Fruit fly (Drosophila melanogaster): ENCODE measurements around the gene CG4306.

The CG4306 gene

dm6 chr3L:18460317-18460912, 2.5 kb downstream of the CG4306 start (continued):
- no peak for TF ChIP-seq vfl (GFP tag; optimal IDR thresholded peaks at IDR 0.05)
- no peak for TF ChIP-seq sob (GFP tag; IDR thresholded peaks at IDR 0.05)
- no peak for TF ChIP-seq hkb (optimal IDR thresholded peaks at IDR 0.05)
- TF ChIP-seq hkb (GFP tag; IDR thresholded peaks at IDR 0.05): no peak
- TF ChIP-seq CG12071 (GFP tag; optimal IDR thresholded peaks at IDR 0.05): no peak
- peak; percentile 80 for TF ChIP-seq stwl (tag; optimal IDR thresholded peaks at IDR 0.05)
- peak; percentile 67 for TF ChIP-seq pita (GFP tag; optimal IDR thresholded peaks at IDR 0.05)
- no peak for TF ChIP-seq Hr51 (GFP tag; optimal IDR thresholded peaks at IDR 0.05)
- TF ChIP-seq knrl (GFP tag; IDR thresholded peaks at IDR 0.05; ENCODE audit: partially characterized antibody): peak; percentile 75
- TF ChIP-seq CG2199 (GFP tag; IDR thresholded peaks at IDR 0.05): peak; percentile 13; the same call in 1 of the 3 replicates
- TF ChIP-seq CG6654 (GFP tag; optimal IDR thresholded peaks at IDR 0.05): peak; percentile 100
- no peak for TF ChIP-seq dm (GFP tag; optimal IDR thresholded peaks at IDR 0.05)
- TF ChIP-seq CG31365 (tag; optimal IDR thresholded peaks at IDR 0.05): peak; percentile 96
- TF ChIP-seq CG6791 (GFP tag; IDR thresholded peaks at IDR 0.05; ENCODE audit: partially characterized antibody): no peak
- no peak for TF ChIP-seq toy (GFP tag; IDR thresholded peaks at IDR 0.05)
- TF ChIP-seq Dfd (GFP tag; optimal IDR thresholded peaks at IDR 0.05): peak in 1 of 2 experiments; percentile 38
- TF ChIP-seq h (optimal IDR thresholded peaks at IDR 0.05): no peak
- TF ChIP-seq CG7839 (tag; optimal IDR thresholded peaks at IDR 0.05): no peak
- no peak for TF ChIP-seq twi (tag; optimal IDR thresholded peaks at IDR 0.05)
- no peak for TF ChIP-seq CG1024 (GFP tag; IDR thresholded peaks at IDR 0.05)
- TF ChIP-seq Ssrp (tag; optimal IDR thresholded peaks at IDR 0.05): peak; percentile 11
- peak; percentile 55 for TF ChIP-seq Lhr (GFP tag; optimal IDR thresholded peaks at IDR 0.05)
- peak; percentile 22 for TF ChIP-seq Dp (GFP tag; optimal IDR thresholded peaks at IDR 0.05)
- peak; percentile 50 for TF ChIP-seq cad (GFP tag; optimal IDR thresholded peaks at IDR 0.05)
- TF ChIP-seq sc (optimal IDR thresholded peaks at IDR 0.05): no peak
- no peak for TF ChIP-seq sc (GFP tag; optimal IDR thresholded peaks at IDR 0.05)
- TF ChIP-seq CG11085 (GFP tag; IDR thresholded peaks at IDR 0.05): no peak
- no peak for TF ChIP-seq cg (GFP tag; optimal IDR thresholded peaks at IDR 0.05)
- TF ChIP-seq crp (GFP tag; optimal IDR thresholded peaks at IDR 0.05): peak in 1 of 2 experiments; percentile 83
- peak; percentile 60; the same call in 1 of the 2 replicates for TF ChIP-seq Bgb (GFP tag; IDR thresholded peaks at IDR 0.05; ENCODE audit: partially characterized antibody)
- TF ChIP-seq CG6175 (GFP tag; IDR thresholded peaks at IDR 0.05): no peak
- TF ChIP-seq CG2889 (GFP tag; IDR thresholded peaks at IDR 0.05): no peak
- TF ChIP-seq HLH4C (GFP tag; IDR thresholded peaks at IDR 0.05; ENCODE audit: partially characterized antibody): no peak
- TF ChIP-seq CG14710 (tag; optimal IDR thresholded peaks at IDR 0.05): no peak
- no peak for TF ChIP-seq dpn (GFP tag; optimal IDR thresholded peaks at IDR 0.05)
- no peak for TF ChIP-seq Antp (GFP tag; optimal IDR thresholded peaks at IDR 0.05)
- TF ChIP-seq wor (GFP tag; IDR thresholded peaks at IDR 0.05): no peak
- TF ChIP-seq Dbx (GFP tag; IDR thresholded peaks at IDR 0.05): no peak
- no peak for TF ChIP-seq CG2712 (tag; optimal IDR thresholded peaks at IDR 0.05)
- no peak for TF ChIP-seq corto (GFP tag; optimal IDR thresholded peaks at IDR 0.05)
- no peak for TF ChIP-seq HLH3B (GFP tag; IDR thresholded peaks at IDR 0.05)
- TF ChIP-seq BEAF-32 (GFP tag; optimal IDR thresholded peaks at IDR 0.05): no peak

dm6 chr3L:18449691-18450090, 13.3 kb downstream of the CG4306 start:
- TF ChIP-seq D19A (tag; optimal IDR thresholded peaks at IDR 0.05) (peak; percentile 92), kay (GFP tag; optimal IDR thresholded peaks at IDR 0.05) (no peak), Vsx1 (GFP tag; optimal IDR thresholded peaks at IDR 0.05) (no peak), CG11504 (tag; optimal IDR thresholded peaks at IDR 0.05) (peak; percentile 10), B-H2 (GFP tag; optimal IDR thresholded peaks at IDR 0.05) (no peak), CG17612 (GFP tag; IDR thresholded peaks at IDR 0.05) (no peak), TFAM (GFP tag; optimal IDR thresholded peaks at IDR 0.05) (no peak), CG1832 (GFP tag; optimal IDR thresholded peaks at IDR 0.05) (no peak), gem (tag; optimal IDR thresholded peaks at IDR 0.05) (peak; percentile 10)
